Fruit fly (Drosophila melanogaster) whole organism, wandering third instar larva: ENCODE results near the gene D2hgdh.
A peak's percentile ranks its signal among the peaks of the same experiment; 100 is the strongest.

ENCODE experiments used
- Abd-B ChIP-seq: fragments of >200 bp; optimal IDR thresholded peaks from 2 replicates; lab custom pipeline; 2017; ENCODE audit warnings: missing biosample characterization, missing genetic modification characterization
- CG32264 ChIP-seq: fragments of 200-800 bp; sonication (Bioruptor generic); optimal IDR thresholded peaks from 2 replicates; lab custom pipeline; 2016; ENCODE audit warnings: missing biosample characterization, missing genetic modification characterization
- CG9705 ChIP-seq: fragments of 200-800 bp; sonication (Bioruptor generic); optimal IDR thresholded peaks from 2 replicates; lab custom pipeline; 2018; ENCODE audit warnings: missing biosample characterization, mild to moderate bottlenecking, missing genetic modification characterization
- CrebA ChIP-seq: fragments of 200-800 bp; sonication (Bioruptor generic); optimal IDR thresholded peaks from 2 replicates; lab custom pipeline; 2016; ENCODE audit warnings: missing biosample characterization, mild to moderate bottlenecking, missing genetic modification characterization, borderline replicate concordance
- Dfd ChIP-seq: fragments of >200 bp; optimal IDR thresholded peaks from 2 replicates; lab custom pipeline; 2017; ENCODE audit warnings: missing biosample characterization, missing genetic modification characterization
- Dif ChIP-seq: fragments of 200-275, 200-300 bp; sonication (Bioruptor generic); optimal IDR thresholded peaks from 2 replicates; lab custom pipeline; 2018; ENCODE audit warnings: missing biosample characterization, missing genetic modification characterization; ENCODE audit not compliant: partially characterized antibody
- GATAd ChIP-seq: sonication (Bioruptor generic); optimal IDR thresholded peaks from 2 replicates; lab custom pipeline; 2016; ENCODE audit warnings: missing biosample characterization, missing genetic modification characterization
- HLH106 ChIP-seq: fragments of 200-800 bp; optimal IDR thresholded peaks from 3 replicates; lab custom pipeline; 2019; ENCODE audit warnings: missing biosample characterization, mild to moderate bottlenecking, missing genetic modification characterization, moderate library complexity
- Hnf4 ChIP-seq: fragments of 200-800 bp; sonication (Bioruptor generic); optimal IDR thresholded peaks from 2 replicates; lab custom pipeline; 2016; ENCODE audit warnings: missing biosample characterization, mild to moderate bottlenecking, missing genetic modification characterization
- Hr78 ChIP-seq: fragments of >200 bp; optimal IDR thresholded peaks from 2 replicates; lab custom pipeline; 2017; ENCODE audit warnings: missing biosample characterization, missing genetic modification characterization
- Hr83 ChIP-seq: fragments of 200-300 bp; sonication (Bioruptor generic); optimal IDR thresholded peaks from 2 replicates; lab custom pipeline; 2016; ENCODE audit warnings: missing biosample characterization, mild to moderate bottlenecking, missing genetic modification characterization, moderate library complexity; ENCODE audit not compliant: poor library complexity, severe bottlenecking
- Jra ChIP-seq: sonication (Bioruptor generic); optimal IDR thresholded peaks from 2 replicates; lab custom pipeline; 2016; ENCODE audit warnings: missing biosample characterization, missing genetic modification characterization
- Mio ChIP-seq: sonication (Bioruptor generic); optimal IDR thresholded peaks from 2 replicates; lab custom pipeline; 2016; ENCODE audit warnings: missing biosample characterization, missing genetic modification characterization
- Myc ChIP-seq: fragments of >200 bp; optimal IDR thresholded peaks from 2 replicates; lab custom pipeline; 2017
- N ChIP-seq: fragments of >200 bp; optimal IDR thresholded peaks from 2 replicates; lab custom pipeline; 2018; ENCODE audit warnings: missing biosample characterization, missing external identifiers, missing genetic modification characterization
- OdsH ChIP-seq: fragments of 200-800 bp; sonication (Bioruptor generic); optimal IDR thresholded peaks from 2 replicates; lab custom pipeline; 2016; ENCODE audit warnings: missing biosample characterization, mild to moderate bottlenecking, missing genetic modification characterization
- Rel ChIP-seq, 2 experiments: fragments of 200-800 bp; sonication (Bioruptor generic) in 1 of 2; optimal IDR thresholded peaks; 2 replicates in 1 of 2; 3 replicates in 1 of 2; lab custom pipeline; 2016 to 2019; ENCODE audit warnings: mild to moderate bottlenecking in 2 of 2, missing biosample characterization in 2 of 2, missing genetic modification characterization in 2 of 2, moderate library complexity in 1 of 2
- Sp1 ChIP-seq: fragments of 200-800 bp; sonication (Bioruptor generic); optimal IDR thresholded peaks from 3 replicates; lab custom pipeline; 2019; ENCODE audit warnings: missing biosample characterization, mild to moderate bottlenecking, missing genetic modification characterization, moderate library complexity
- Vsx2 ChIP-seq: fragments of 200-300, 225-300 bp; sonication (Bioruptor generic); optimal IDR thresholded peaks from 2 replicates; lab custom pipeline; 2018; ENCODE audit warnings: missing biosample characterization, missing genetic modification characterization; ENCODE audit not compliant: partially characterized antibody
- br ChIP-seq: fragments of 200-800 bp; sonication (Bioruptor generic); optimal IDR thresholded peaks from 2 replicates; lab custom pipeline; 2016; ENCODE audit warnings: missing biosample characterization, missing genetic modification characterization
- brk ChIP-seq: fragments of 200-800 bp; sonication (Bioruptor generic); optimal IDR thresholded peaks from 2 replicates; lab custom pipeline; 2016; ENCODE audit warnings: missing biosample characterization, mild to moderate bottlenecking, missing genetic modification characterization
- dl ChIP-seq, 2 experiments: fragments of 175-275, 200-275 bp in 1 of 2; fragments of 200-275 bp in 1 of 2; sonication (Bioruptor generic); optimal IDR thresholded peaks; lab custom pipeline; 2018; ENCODE audit warnings: mild to moderate bottlenecking in 2 of 2, missing biosample characterization in 2 of 2, missing genetic modification characterization in 2 of 2, moderate library complexity in 2 of 2; ENCODE audit not compliant: partially characterized antibody in 2 of 2, insufficient read depth in 1 of 2
- dmrt93B ChIP-seq: fragments of 200-800 bp; sonication (Bioruptor generic); optimal IDR thresholded peaks from 2 replicates; lab custom pipeline; 2018; ENCODE audit warnings: missing biosample characterization, mild to moderate bottlenecking, missing genetic modification characterization
- dsf ChIP-seq: sonication (Bioruptor generic); optimal IDR thresholded peaks from 2 replicates; lab custom pipeline; 2016; ENCODE audit warnings: missing biosample characterization, missing genetic modification characterization, borderline replicate concordance
- ey ChIP-seq: fragments of 200-800 bp; sonication (Bioruptor generic); optimal IDR thresholded peaks from 2 replicates; lab custom pipeline; 2016; ENCODE audit warnings: missing biosample characterization, missing genetic modification characterization
- foxo ChIP-seq, 2 experiments: fragments of 200-800 bp; sonication (Bioruptor generic); optimal IDR thresholded peaks; 2 replicates in 1 of 2; 3 replicates in 1 of 2; lab custom pipeline; 2016 to 2017; ENCODE audit warnings: missing biosample characterization in 2 of 2, missing genetic modification characterization in 2 of 2
- fru ChIP-seq: fragments of 200-800 bp; sonication (Bioruptor generic); optimal IDR thresholded peaks from 3 replicates; lab custom pipeline; 2016; ENCODE audit warnings: missing biosample characterization, mild to moderate bottlenecking, missing genetic modification characterization
- h ChIP-seq: fragments of 200-800 bp; sonication (Bioruptor generic); optimal IDR thresholded peaks from 3 replicates; lab custom pipeline; 2016; ENCODE audit warnings: missing biosample characterization, mild to moderate bottlenecking, missing genetic modification characterization
- jim ChIP-seq: fragments of 175-275, 200-325 bp; sonication (Bioruptor generic); optimal IDR thresholded peaks from 2 replicates; lab custom pipeline; 2016; ENCODE audit warnings: missing biosample characterization, mild to moderate bottlenecking, missing genetic modification characterization
- lola ChIP-seq: fragments of >200 bp; optimal IDR thresholded peaks from 2 replicates; lab custom pipeline; 2017; ENCODE audit warnings: missing biosample characterization, missing genetic modification characterization
- pan ChIP-seq: fragments of >200 bp; optimal IDR thresholded peaks from 2 replicates; lab custom pipeline; 2017
- psq ChIP-seq: fragments of 200-800 bp; sonication (Bioruptor generic); optimal IDR thresholded peaks from 3 replicates; lab custom pipeline; 2017; ENCODE audit warnings: missing biosample characterization, mild to moderate bottlenecking, missing genetic modification characterization, moderate library complexity
- rgr ChIP-seq: fragments of 200-800 bp; sonication (Bioruptor generic); optimal IDR thresholded peaks from 3 replicates; lab custom pipeline; 2016; ENCODE audit warnings: missing biosample characterization, mild to moderate bottlenecking, missing genetic modification characterization
- sage ChIP-seq: fragments of 200-800 bp; sonication (Bioruptor generic); optimal IDR thresholded peaks from 2 replicates; lab custom pipeline; 2016; ENCODE audit warnings: missing biosample characterization, mild to moderate bottlenecking, missing genetic modification characterization
- sv ChIP-seq: fragments of 200-800 bp; sonication (Bioruptor generic); optimal IDR thresholded peaks from 3 replicates; lab custom pipeline; 2016; ENCODE audit warnings: missing biosample characterization, missing genetic modification characterization
- tai ChIP-seq: sonication (Bioruptor generic); optimal IDR thresholded peaks from 2 replicates; lab custom pipeline; 2016; ENCODE audit warnings: missing biosample characterization, missing genetic modification characterization
- usp ChIP-seq: fragments of >200 bp; optimal IDR thresholded peaks from 2 replicates; lab custom pipeline; 2017; ENCODE audit warnings: missing biosample characterization, missing genetic modification characterization
- woc ChIP-seq: sonication (Bioruptor generic); optimal IDR thresholded peaks from 2 replicates; lab custom pipeline; 2016; ENCODE audit warnings: missing biosample characterization, mild to moderate bottlenecking, missing genetic modification characterization

D2hgdh gene

DNA sequence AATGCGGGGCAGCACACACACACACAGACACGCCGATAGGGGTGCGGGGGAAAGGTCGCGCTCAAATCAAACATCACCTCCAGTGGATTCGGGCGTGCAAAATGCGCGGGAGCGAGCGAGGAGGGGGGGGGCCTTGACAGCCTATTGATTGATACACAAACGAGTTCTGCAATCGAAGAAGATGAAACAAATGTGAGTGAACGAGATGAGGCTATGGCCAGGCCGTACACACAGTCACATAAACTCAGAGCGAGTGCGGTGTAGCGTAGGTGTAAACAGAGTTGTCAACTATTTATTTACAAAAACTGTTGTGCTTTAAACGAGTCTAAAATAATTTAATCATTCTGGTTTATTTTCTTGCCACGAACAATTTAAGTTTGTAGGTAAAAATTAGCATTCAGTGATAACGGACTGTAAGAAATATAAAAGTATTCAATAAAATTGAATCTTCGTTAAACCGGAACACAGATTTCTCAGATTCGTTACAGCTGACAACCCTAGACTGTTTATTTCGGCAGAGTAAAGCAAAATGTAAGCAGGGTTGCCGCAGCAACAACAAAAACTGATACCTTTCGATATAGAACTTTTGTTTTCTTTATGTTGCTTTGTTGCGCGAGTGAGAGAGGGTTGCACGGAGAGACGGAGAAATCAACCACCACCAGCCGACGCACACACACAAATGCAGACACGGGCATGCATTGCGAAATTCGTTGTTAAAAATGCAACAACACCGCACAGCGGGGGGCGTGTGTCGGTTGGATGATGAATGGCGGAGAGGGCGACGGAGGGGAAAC lies 6.1 kb upstream of the D2hgdh start (continued):
- TF ChIP-seq OdsH (GFP tag; lab: Kevin White, UChicago) (peak; percentile 92), Mio (peak; percentile 52), rgr (peak; percentile 92)

DNA sequence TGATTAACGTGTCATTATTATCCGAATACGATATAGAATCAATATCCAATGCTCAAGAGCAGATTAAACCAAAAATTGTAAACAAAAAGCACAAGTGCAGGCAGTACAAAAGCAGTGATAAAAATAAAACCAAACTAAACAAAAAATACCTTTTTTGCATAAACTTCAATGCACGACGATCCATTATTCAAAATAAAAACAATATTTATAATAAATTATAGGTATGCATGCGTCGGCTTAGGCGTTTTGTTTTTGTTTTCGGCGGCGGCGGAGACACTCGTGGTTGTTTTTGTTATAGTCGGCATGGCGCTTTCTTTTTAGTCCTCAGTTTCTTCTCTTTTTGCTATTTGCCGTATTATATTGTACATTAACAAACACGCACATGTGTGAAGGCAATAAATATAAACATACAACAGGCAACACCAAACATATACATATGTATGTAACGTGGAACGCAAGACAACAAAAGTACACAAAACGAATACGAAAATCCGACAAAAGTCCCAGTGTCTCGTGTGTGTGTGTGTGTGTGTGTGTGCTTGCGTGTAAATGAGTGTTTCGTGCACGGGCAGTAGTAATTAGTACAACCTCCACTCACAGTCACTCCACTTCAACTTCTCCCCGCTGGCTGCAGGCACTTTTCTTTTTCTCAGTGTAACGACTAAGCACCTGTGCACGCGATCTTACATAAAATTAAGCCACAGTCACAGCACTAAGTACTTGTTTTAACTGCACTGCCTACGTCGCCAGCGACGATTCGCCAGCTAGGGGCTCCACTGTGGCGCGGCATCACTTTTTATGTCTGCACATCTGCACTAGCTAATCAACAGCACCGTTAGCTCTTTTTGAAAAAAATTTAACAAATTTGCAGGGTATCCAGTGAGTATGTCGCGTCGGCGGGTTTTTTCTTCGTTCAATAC lies 5.2 kb upstream of the D2hgdh start:
- TF ChIP-seq rgr (no peak), dl (GFP tag; optimal IDR thresholded peaks at IDR 0.05; lab: Kevin White, UChicago; ENCODE audit: insufficient read depth in 1 of 2, partially characterized antibody in 2 of 2) (no peak), psq (GFP tag; lab: Kevin White, UChicago) (no peak), h (no peak), Jra (GFP tag; lab: Kevin White, UChicago) (no peak), Rel (GFP tag; optimal IDR thresholded peaks at IDR 0.05; lab: Kevin White, UChicago) (no peak), Rel (tag; optimal IDR thresholded peaks at IDR 0.05; lab: Kevin White, UChicago) (peak; percentile 89), usp (GFP tag; lab: Kevin White, UChicago) (no peak), ey (GFP tag; lab: Kevin White, UChicago) (peak; percentile 42), sage (GFP tag; lab: Kevin White, UChicago) (no peak), foxo (GFP tag; optimal IDR thresholded peaks at IDR 0.05; lab: Kevin White, UChicago) (peak in 1 of 2 experiments; percentile 59), CG32264 (GFP tag; lab: Kevin White, UChicago) (no peak), Dfd (peak; percentile 52), fru (peak; percentile 45)
- TF ChIP-seq, all 38 proteins: peak for 5

DNA sequence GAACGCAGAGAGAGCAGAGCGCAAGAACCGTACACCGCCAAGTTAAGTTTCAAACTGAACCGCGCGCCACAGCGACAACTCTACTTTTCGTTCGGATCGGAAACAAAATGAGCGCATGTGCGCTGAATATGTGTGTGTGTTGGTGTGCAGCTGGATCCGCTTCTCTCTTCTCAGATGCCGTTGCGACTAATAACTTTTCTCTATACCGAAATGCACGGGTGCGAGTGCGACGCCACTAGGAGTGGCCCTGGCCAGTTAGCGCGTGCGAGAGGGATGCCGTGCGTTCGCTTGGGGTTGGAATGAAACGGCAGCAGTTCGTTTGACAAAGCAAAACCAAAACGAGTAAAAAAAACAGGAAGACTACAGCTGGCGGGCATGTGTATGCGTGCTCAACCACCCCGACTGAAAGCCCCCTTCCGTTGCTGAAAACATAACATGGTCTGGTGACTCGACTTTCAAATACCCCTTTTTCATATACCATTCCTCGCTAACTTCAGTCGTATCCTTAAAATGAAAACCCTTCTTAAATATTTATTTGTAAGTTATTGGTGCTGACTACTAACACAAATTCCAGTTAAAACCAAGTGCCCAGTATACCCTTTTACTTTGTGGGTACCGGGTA lies 4.3 kb upstream of the D2hgdh start:
- TF ChIP-seq Mio (peak; percentile 96), CG32264 (GFP tag; lab: Kevin White, UChicago) (peak; percentile 100), dsf (peak; percentile 98), lola (GFP tag; lab: Kevin White, UChicago) (no peak), HLH106 (peak; percentile 100), br (peak; percentile 100), Sp1 (GFP tag; lab: Kevin White, UChicago) (peak; percentile 100), h (peak; percentile 100), Hr78 (no peak), GATAd (peak; percentile 99), foxo (GFP tag; optimal IDR thresholded peaks at IDR 0.05; lab: Kevin White, UChicago) (peak; percentile 99 to 100), woc (GFP tag; lab: Kevin White, UChicago) (peak; percentile 100), Hr83 (GFP tag; lab: Kevin White, UChicago) (peak; percentile 98), Myc (lab: Kevin White, UChicago) (no peak), usp (GFP tag; lab: Kevin White, UChicago) (peak; percentile 13), ey (GFP tag; lab: Kevin White, UChicago) (peak; percentile 100), Rel (GFP tag; optimal IDR thresholded peaks at IDR 0.05; lab: Kevin White, UChicago) (peak; percentile 99), Rel (tag; optimal IDR thresholded peaks at IDR 0.05; lab: Kevin White, UChicago) (peak; percentile 98), dl (GFP tag; optimal IDR thresholded peaks at IDR 0.05; lab: Kevin White, UChicago; ENCODE audit: insufficient read depth in 1 of 2, partially characterized antibody in 2 of 2) (peak in 1 of 2 experiments; percentile 10), dmrt93B (GFP tag; lab: Kevin White, UChicago) (peak; percentile 100), Hnf4 (peak; percentile 100), rgr (peak; percentile 100), sv (GFP tag; lab: Kevin White, UChicago) (peak; percentile 100), N (no peak), Jra (GFP tag; lab: Kevin White, UChicago) (peak; percentile 99), CG9705 (peak; percentile 100), jim (GFP tag; lab: Kevin White, UChicago) (peak; percentile 99), Vsx2 (peak; percentile 72), sage (GFP tag; lab: Kevin White, UChicago) (peak; percentile 99), fru (peak; percentile 100), brk (peak; percentile 98), Dif (GFP tag; lab: Kevin White, UChicago) (peak; percentile 71), Dfd (peak; percentile 98), OdsH (GFP tag; lab: Kevin White, UChicago) (peak; percentile 100), tai (GFP tag; lab: Kevin White, UChicago) (peak; percentile 99), pan (peak; percentile 91), psq (GFP tag; lab: Kevin White, UChicago) (peak; percentile 98), Abd-B (GFP tag; lab: Kevin White, UChicago) (no peak), CrebA (peak; percentile 98)
